Fruit fly (Drosophila melanogaster) whole organism, pupa: ENCODE results near the gene fzr.

Experiments
- CG10348 ChIP-seq: fragments of 200-800 bp; sonication (Bioruptor generic); IDR thresholded peaks from 2 replicates; pipeline ENCODE4 v1.3.6; 2022; ENCODE audit warnings: missing biosample characterization, missing genetic modification characterization
- CG12605 ChIP-seq: fragments of 200-800 bp; sonication (Bioruptor generic); IDR thresholded peaks from 2 replicates; pipeline ENCODE4 v1.3.6; 2022; ENCODE audit warnings: missing biosample characterization, missing genetic modification characterization
- CG13204 ChIP-seq: fragments of 200-800 bp; sonication (Bioruptor generic); optimal IDR thresholded peaks from 2 replicates; lab custom pipeline; 2018; ENCODE audit warnings: missing biosample characterization, mild to moderate bottlenecking, missing genetic modification characterization, moderate library complexity
- CG14655 ChIP-seq: fragments of 200-800 bp; sonication (Bioruptor generic); optimal IDR thresholded peaks from 3 replicates; lab custom pipeline; 2017; ENCODE audit warnings: mild to moderate bottlenecking, missing biosample characterization, missing genetic modification reagents, missing genetic modification characterization
- CG15710 ChIP-seq: fragments of 200-800 bp; sonication (Bioruptor generic); optimal IDR thresholded peaks from 2 replicates; lab custom pipeline; 2018; ENCODE audit warnings: missing biosample characterization, mild to moderate bottlenecking, missing genetic modification characterization, moderate library complexity
- CG17806 ChIP-seq: fragments of 200-800 bp; sonication (Bioruptor generic); optimal IDR thresholded peaks from 2 replicates; lab custom pipeline; 2018; ENCODE audit warnings: missing biosample characterization, mild to moderate bottlenecking, missing genetic modification characterization, moderate library complexity
- CG32121 ChIP-seq: fragments of 200-800 bp; sonication (Bioruptor generic); IDR thresholded peaks from 2 replicates; pipeline ENCODE4 v1.3.6; 2022; ENCODE audit warnings: missing biosample characterization, missing genetic modification characterization
- CG34367 ChIP-seq: fragments of 200-800 bp; sonication (Bioruptor generic); optimal IDR thresholded peaks from 2 replicates; lab custom pipeline; 2018; ENCODE audit warnings: missing biosample characterization, mild to moderate bottlenecking, missing genetic modification characterization
- CG4496 ChIP-seq: fragments of 200-800 bp; sonication (Bioruptor generic); IDR thresholded peaks from 3 replicates; pipeline ENCODE4 v1.3.6; 2022; ENCODE audit warnings: missing biosample characterization, missing genetic modification characterization
- CG8159 ChIP-seq: fragments of 200-800 bp; sonication (Bioruptor generic); optimal IDR thresholded peaks from 3 replicates; lab custom pipeline; 2018; ENCODE audit warnings: missing biosample characterization, mild to moderate bottlenecking, missing genetic modification characterization, moderate library complexity
- CG8301 ChIP-seq: fragments of 200-800 bp; sonication (Bioruptor generic); optimal IDR thresholded peaks from 2 replicates; lab custom pipeline; 2018; ENCODE audit warnings: missing biosample characterization, mild to moderate bottlenecking, missing genetic modification characterization
- CG9948 ChIP-seq: fragments of 200-800 bp; sonication (Bioruptor generic); optimal IDR thresholded peaks from 2 replicates; lab custom pipeline; 2018; ENCODE audit warnings: missing biosample characterization, mild to moderate bottlenecking, missing genetic modification characterization, moderate library complexity
- D1 ChIP-seq: fragments of 200-800 bp; sonication (Bioruptor generic); optimal IDR thresholded peaks from 2 replicates; lab custom pipeline; 2018; ENCODE audit warnings: missing biosample characterization, mild to moderate bottlenecking, missing genetic modification characterization, moderate library complexity
- EcR ChIP-seq: fragments of 200-800 bp; sonication (Bioruptor generic); optimal IDR thresholded peaks from 3 replicates; lab custom pipeline; 2019; ENCODE audit warnings: missing biosample characterization, missing genetic modification characterization, mild to moderate bottlenecking, moderate library complexity, missing genetic modification reagents
- Ets98B ChIP-seq: fragments of 200-800 bp; sonication (Bioruptor generic); IDR thresholded peaks from 2 replicates; pipeline ENCODE4 v1.3.6; 2022; ENCODE audit warnings: missing biosample characterization, missing genetic modification characterization
- Pif1A ChIP-seq: fragments of 200-800 bp; sonication (Bioruptor generic); optimal IDR thresholded peaks from 3 replicates; lab custom pipeline; 2016; ENCODE audit warnings: missing biosample characterization, missing genetic modification characterization
- Pif1B ChIP-seq: fragments of 200-800 bp; sonication (Bioruptor generic); optimal IDR thresholded peaks from 3 replicates; lab custom pipeline; 2016; ENCODE audit warnings: missing biosample characterization, missing genetic modification characterization
- Snoo ChIP-seq: fragments of 200-800 bp; sonication (Bioruptor generic); optimal IDR thresholded peaks from 3 replicates; lab custom pipeline; 2017; ENCODE audit warnings: missing biosample characterization, mild to moderate bottlenecking, missing genetic modification characterization, inconsistent platforms
- fd96Ca ChIP-seq: fragments of 200-800 bp; sonication (Bioruptor generic); IDR thresholded peaks from 3 replicates; pipeline ENCODE4 v1.3.6; 2022; ENCODE audit warnings: missing biosample characterization, missing genetic modification characterization
- gl ChIP-seq: fragments of 200-800 bp; sonication (Bioruptor generic); optimal IDR thresholded peaks from 2 replicates; lab custom pipeline; 2018; ENCODE audit warnings: missing biosample characterization, mild to moderate bottlenecking, missing genetic modification characterization
- rn ChIP-seq: fragments of 200-800 bp; sonication (Bioruptor generic); IDR thresholded peaks from 2 replicates; pipeline ENCODE4 v1.3.6; 2022; ENCODE audit warnings: missing biosample characterization, missing genetic modification characterization

fzr gene

dm6 chrX:4686723-4687122 lies 7.4 kb upstream of the fzr start, which contains the start of gene Pp2C1:
TSS of gene Pp2C1 (minus strand) at chrX:4686903.
- TF ChIP-seq CG4496 (GFP tag; lab: Robert Waterston, UW) (no peak), CG12605 (no peak), rn (GFP tag; lab: Robert Waterston, UW) (no peak), CG14655 (GFP tag; lab: Kevin White, UChicago) (no peak), Snoo (no peak)

dm6 chrX:4686150-4686549 lies 6.8 kb upstream of the fzr start:
- TF ChIP-seq CG8159 (tag; lab: Kevin White, UChicago) (peak; percentile 60), Pif1A (GFP tag; lab: Kevin White, UChicago) (peak; percentile 73), CG8301 (tag; lab: Kevin White, UChicago) (peak; percentile 72), CG4496 (GFP tag; lab: Robert Waterston, UW) (peak; percentile 91), CG12605 (peak; percentile 91), CG34367 (peak; percentile 80), CG13204 (peak; percentile 78), CG17806 (tag; lab: Kevin White, UChicago) (peak; percentile 40), EcR (GFP tag; lab: Kevin White, UChicago) (no peak), Pif1B (peak; percentile 81), CG9948 (tag; lab: Kevin White, UChicago) (peak; percentile 64), Snoo (peak; percentile 69), CG32121 (GFP tag; lab: Robert Waterston, UW) (peak; percentile 81), rn (GFP tag; lab: Robert Waterston, UW) (peak; percentile 70), gl (peak; percentile 77), CG10348 (GFP tag; lab: Robert Waterston, UW) (no peak), D1 (tag; lab: Kevin White, UChicago) (no peak), fd96Ca (GFP tag; lab: Robert Waterston, UW) (peak; percentile 69; the same call in 2 of the 3 replicates), CG15710 (tag; lab: Kevin White, UChicago) (peak; percentile 70), Ets98B (peak; percentile 72), CG14655 (GFP tag; lab: Kevin White, UChicago) (peak; percentile 88)

dm6 chrX:4684444-4684924 lies 5.1 kb upstream of the fzr start:
- TF ChIP-seq CG10348 (GFP tag; lab: Robert Waterston, UW) (no peak), rn (GFP tag; lab: Robert Waterston, UW) (peak; percentile 62), EcR (GFP tag; lab: Kevin White, UChicago) (peak; percentile 54), Pif1A (GFP tag; lab: Kevin White, UChicago) (peak; percentile 62), CG17806 (tag; lab: Kevin White, UChicago) (peak; percentile 52), CG34367 (peak; percentile 34), CG13204 (no peak), gl (peak; percentile 36), CG12605 (peak; percentile 67; the same call in 1 of the 2 replicates), CG8301 (tag; lab: Kevin White, UChicago) (peak; percentile 55), CG32121 (GFP tag; lab: Robert Waterston, UW) (peak; percentile 87), CG15710 (tag; lab: Kevin White, UChicago) (peak; percentile 63), D1 (tag; lab: Kevin White, UChicago) (no peak), fd96Ca (GFP tag; lab: Robert Waterston, UW) (peak; percentile 94), Ets98B (peak; percentile 91), Pif1B (peak; percentile 33), CG8159 (tag; lab: Kevin White, UChicago) (peak; percentile 69), CG14655 (GFP tag; lab: Kevin White, UChicago) (peak; percentile 67), Snoo (peak; percentile 81), CG4496 (GFP tag; lab: Robert Waterston, UW) (peak; percentile 94), CG9948 (tag; lab: Kevin White, UChicago) (peak; percentile 24)
- TF ChIP-seq, all 21 proteins: peak for 18

dm6 chrX:4679813-4680381 lies 560 bp upstream of the fzr start:
- peak; percentile 55 for TF ChIP-seq CG8301 (tag; lab: Kevin White, UChicago)
- no peak for TF ChIP-seq CG10348 (GFP tag; lab: Robert Waterston, UW)
- peak; percentile 60 for TF ChIP-seq CG8159 (tag; lab: Kevin White, UChicago)
- peak; percentile 56 for TF ChIP-seq CG17806 (tag; lab: Kevin White, UChicago)
- peak; percentile 64 for TF ChIP-seq Pif1A (GFP tag; lab: Kevin White, UChicago)
- TF ChIP-seq CG15710 (tag; lab: Kevin White, UChicago) = peak; percentile 44
- TF ChIP-seq EcR (GFP tag; lab: Kevin White, UChicago) = no peak
- TF ChIP-seq CG9948 (tag; lab: Kevin White, UChicago) = peak; percentile 45
- TF ChIP-seq CG12605 = no peak
- no peak for TF ChIP-seq D1 (tag; lab: Kevin White, UChicago)
- TF ChIP-seq Snoo = no peak
- peak; percentile 51 for TF ChIP-seq CG34367
- TF ChIP-seq fd96Ca (GFP tag; lab: Robert Waterston, UW) = no peak
- peak; percentile 36 for TF ChIP-seq Ets98B
- TF ChIP-seq CG13204 = no peak
- peak; percentile 59 for TF ChIP-seq CG14655 (GFP tag; lab: Kevin White, UChicago)
- TF ChIP-seq gl = no peak
- peak; percentile 60 for TF ChIP-seq CG32121 (GFP tag; lab: Robert Waterston, UW)
- peak; percentile 51 for TF ChIP-seq Pif1B
- TF ChIP-seq rn (GFP tag; lab: Robert Waterston, UW) = no peak
- peak; percentile 75 for TF ChIP-seq CG4496 (GFP tag; lab: Robert Waterston, UW)
- TF ChIP-seq, all 21 proteins: peak for 12

DNA sequence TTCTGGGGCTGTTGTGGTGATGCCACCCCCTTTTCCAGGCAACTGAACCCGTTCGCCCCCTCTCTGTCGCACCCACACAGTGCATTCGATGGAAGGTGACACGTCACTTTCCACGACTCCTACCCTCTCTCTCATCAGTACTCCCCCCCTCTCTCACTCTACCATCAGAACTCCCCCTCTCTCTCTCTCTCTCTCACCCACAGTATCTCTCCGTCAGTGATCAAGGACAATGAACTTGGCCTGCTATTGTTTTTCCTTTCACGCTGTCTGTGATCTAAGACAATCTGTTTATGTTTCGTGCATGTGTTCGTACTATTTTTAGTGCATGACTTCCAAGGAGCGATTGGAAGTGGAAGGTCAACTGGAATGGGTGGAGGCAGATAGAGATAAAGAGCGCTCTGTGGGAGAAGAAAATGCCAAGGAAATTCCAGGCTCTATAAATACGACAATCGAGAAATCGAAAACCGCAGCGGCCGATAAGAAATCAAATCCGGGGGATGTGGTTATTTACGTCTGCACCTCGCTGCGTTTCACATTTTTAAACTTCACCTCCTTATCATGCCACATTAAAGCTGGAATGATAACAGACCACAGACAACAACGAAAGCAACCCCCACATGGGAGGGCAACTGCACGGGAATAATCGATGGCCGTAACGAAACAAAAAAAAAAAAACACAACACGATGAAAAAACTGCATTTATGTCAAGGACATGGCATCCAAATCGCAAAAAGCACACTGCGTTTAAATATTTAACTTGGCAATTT lies 1.0 kb downstream of the fzr start:
- peak; percentile 91 for TF ChIP-seq EcR (GFP tag; lab: Kevin White, UChicago)
- no peak for TF ChIP-seq fd96Ca (GFP tag; lab: Robert Waterston, UW)
- no peak for TF ChIP-seq CG8159 (tag; lab: Kevin White, UChicago)
- TF ChIP-seq, all 21 proteins: peak for 1
